Worm (Caenorhabditis elegans): ENCODE results near the gene tag-209.

- TF ChIP-seq dao-5 (tag; optimal IDR thresholded peaks at IDR 0.05), result no peak
- TF ChIP-seq him-1 (tag; optimal IDR thresholded peaks at IDR 0.05), result peak; percentile 0
These were observed 42.3 kb upstream of the tag-209 start for ce11 chrII:10744801-10745200.
